Worm (Caenorhabditis elegans) whole organism, late embryonic: ENCODE results near the gene Y62H9A.2.

ENCODE experiments used
- C08G9.2 ChIP-seq: sonication (generic microtip); optimal IDR thresholded peaks from 2 replicates; lab custom pipeline; 2016; ENCODE audit warnings: mild to moderate bottlenecking, missing genetic modification characterization, moderate library complexity, missing compliant biosample characterization
- C38D4.7 ChIP-seq: fragments of 200-800 bp; sonication (Bioruptor generic); optimal IDR thresholded peaks from 2 replicates; lab custom pipeline; 2018; ENCODE audit warnings: mild to moderate bottlenecking, missing genetic modification characterization, moderate library complexity, missing compliant biosample characterization
- F13H6.1 ChIP-seq: sonication (generic microtip); optimal IDR thresholded peaks from 2 replicates; lab custom pipeline; 2016; ENCODE audit warnings: missing genetic modification characterization, missing compliant biosample characterization
- K02D7.2 ChIP-seq: sonication (generic microtip); optimal IDR thresholded peaks from 2 replicates; lab custom pipeline; 2017; ENCODE audit warnings: mild to moderate bottlenecking, missing genetic modification characterization, missing compliant biosample characterization
- K09A11.1 ChIP-seq: sonication (generic microtip); optimal IDR thresholded peaks from 2 replicates; lab custom pipeline; 2017; ENCODE audit warnings: antibody characterized with exemption, mild to moderate bottlenecking, missing genetic modification characterization, missing compliant biosample characterization; ENCODE audit not compliant: insufficient read depth
- T23F11.4 ChIP-seq: fragments of 200-800 bp; sonication (Bioruptor generic); optimal IDR thresholded peaks from 2 replicates; lab custom pipeline; 2018; ENCODE audit warnings: mild to moderate bottlenecking, missing genetic modification characterization, missing compliant biosample characterization
- Y22D7AL.16 ChIP-seq: sonication (generic microtip); optimal IDR thresholded peaks from 2 replicates; lab custom pipeline; 2016; ENCODE audit warnings: missing genetic modification characterization, missing compliant biosample characterization
- ahr-1 ChIP-seq: sonication (generic microtip); optimal IDR thresholded peaks from 2 replicates; lab custom pipeline; 2016; ENCODE audit warnings: missing genetic modification characterization, missing compliant biosample characterization
- ceh-14 ChIP-seq: sonication (generic microtip); optimal IDR thresholded peaks from 2 replicates; lab custom pipeline; 2016; ENCODE audit warnings: missing genotype, missing genetic modification characterization, missing compliant biosample characterization
- ceh-18 ChIP-seq: sonication (generic microtip); optimal IDR thresholded peaks from 2 replicates; lab custom pipeline; 2016; ENCODE audit warnings: missing genetic modification characterization, missing compliant biosample characterization
- ceh-19 ChIP-seq: fragments of 200-800 bp; sonication (Bioruptor generic); optimal IDR thresholded peaks from 2 replicates; lab custom pipeline; 2018; ENCODE audit warnings: mild to moderate bottlenecking, missing genetic modification characterization, missing compliant biosample characterization
- ceh-2 ChIP-seq: sonication (generic microtip); optimal IDR thresholded peaks from 2 replicates; lab custom pipeline; 2016; ENCODE audit warnings: missing genotype, missing genetic modification characterization, missing compliant biosample characterization
- ceh-22 ChIP-seq: sonication (generic microtip); optimal IDR thresholded peaks from 2 replicates; lab custom pipeline; 2017; ENCODE audit warnings: missing biosample characterization, missing genetic modification characterization
- ceh-24 ChIP-seq: sonication (generic microtip); optimal IDR thresholded peaks from 2 replicates; lab custom pipeline; 2016; ENCODE audit warnings: mild to moderate bottlenecking, missing genetic modification characterization, missing compliant biosample characterization
- ceh-30 ChIP-seq: fragments of 150-350 bp; optimal IDR thresholded peaks from 2 replicates; lab custom pipeline; 2014; ENCODE audit warnings: missing biosample characterization, missing genetic modification characterization
- ceh-31 ChIP-seq: sonication (generic microtip); optimal IDR thresholded peaks from 2 replicates; lab custom pipeline; 2016; ENCODE audit warnings: missing genetic modification characterization, missing compliant biosample characterization
- ceh-9 ChIP-seq: sonication (generic microtip); optimal IDR thresholded peaks from 2 replicates; lab custom pipeline; 2016; ENCODE audit warnings: mild to moderate bottlenecking, missing genetic modification characterization, inconsistent platforms, missing compliant biosample characterization
- dmd-4 ChIP-seq: sonication (generic microtip); optimal IDR thresholded peaks from 2 replicates; lab custom pipeline; 2016; ENCODE audit warnings: borderline replicate concordance, missing genetic modification characterization, missing compliant biosample characterization
- ets-4 ChIP-seq: sonication (generic microtip); optimal IDR thresholded peaks from 2 replicates; lab custom pipeline; 2016; ENCODE audit warnings: missing genetic modification characterization, missing compliant biosample characterization
- eyg-1 ChIP-seq: sonication (generic microtip); optimal IDR thresholded peaks from 2 replicates; lab custom pipeline; 2016; ENCODE audit warnings: missing genotype, missing genetic modification characterization, missing compliant biosample characterization
- fkh-10 ChIP-seq: fragments of 150-350 bp; optimal IDR thresholded peaks from 2 replicates; lab custom pipeline; 2014; ENCODE audit warnings: missing biosample characterization, missing genetic modification reagents, missing genetic modification characterization
- fkh-6 ChIP-seq: sonication (generic microtip); optimal IDR thresholded peaks from 2 replicates; lab custom pipeline; 2016; ENCODE audit warnings: missing genetic modification characterization, missing compliant biosample characterization
- hlh-15 ChIP-seq: sonication (generic microtip); optimal IDR thresholded peaks from 2 replicates; lab custom pipeline; 2016; ENCODE audit warnings: missing genetic modification characterization, missing compliant biosample characterization
- hlh-30 ChIP-seq: sonication (generic microtip); optimal IDR thresholded peaks from 2 replicates; lab custom pipeline; 2017; ENCODE audit warnings: antibody characterized with exemption, missing genetic modification characterization, missing compliant biosample characterization; ENCODE audit not compliant: insufficient read depth
- hlh-8 ChIP-seq: sonication (generic microtip); optimal IDR thresholded peaks from 2 replicates; lab custom pipeline; 2016; ENCODE audit warnings: missing genotype, missing genetic modification characterization, missing compliant biosample characterization
- lim-6 ChIP-seq: sonication (generic microtip); optimal IDR thresholded peaks from 2 replicates; lab custom pipeline; 2016; ENCODE audit warnings: missing genetic modification characterization, missing compliant biosample characterization
- madf-2 ChIP-seq: sonication (generic microtip); optimal IDR thresholded peaks from 2 replicates; lab custom pipeline; 2017; ENCODE audit warnings: missing genetic modification characterization, missing compliant biosample characterization
- nfya-1 ChIP-seq: sonication (generic microtip); optimal IDR thresholded peaks from 2 replicates; lab custom pipeline; 2017; ENCODE audit warnings: missing genetic modification characterization, mild to moderate bottlenecking, missing compliant biosample characterization, antibody characterized with exemption, moderate library complexity
- npax-4 ChIP-seq: sonication (generic microtip); optimal IDR thresholded peaks from 2 replicates; lab custom pipeline; 2016; ENCODE audit warnings: missing genetic modification characterization, missing compliant biosample characterization
- pag-3 ChIP-seq: sonication (generic microtip); optimal IDR thresholded peaks from 2 replicates; lab custom pipeline; 2016; ENCODE audit warnings: missing compliant biosample characterization, missing genetic modification characterization, borderline replicate concordance
- pat-9 ChIP-seq: fragments of 200-800 bp; sonication (Bioruptor generic); optimal IDR thresholded peaks from 2 replicates; lab custom pipeline; 2018; ENCODE audit warnings: mild to moderate bottlenecking, missing genetic modification characterization, moderate library complexity, missing compliant biosample characterization
- pha-2 ChIP-seq: sonication (generic microtip); optimal IDR thresholded peaks from 2 replicates; lab custom pipeline; 2017; ENCODE audit warnings: mild to moderate bottlenecking, missing genetic modification characterization, missing compliant biosample characterization
- pha-4 ChIP-seq: fragments of 150-350 bp; optimal IDR thresholded peaks from 2 replicates; lab custom pipeline; 2018; ENCODE audit warnings: missing biosample characterization, missing genetic modification reagents, missing genetic modification characterization
- pros-1 ChIP-seq: fragments of 150-350 bp; optimal IDR thresholded peaks from 2 replicates; lab custom pipeline; 2014; ENCODE audit warnings: missing biosample characterization, missing genetic modification reagents, missing genetic modification characterization
- ref-2 ChIP-seq: sonication (generic microtip); optimal IDR thresholded peaks from 2 replicates; lab custom pipeline; 2016; ENCODE audit warnings: missing genetic modification characterization, missing compliant biosample characterization
- sdc-2 ChIP-seq: sonication (generic microtip); optimal IDR thresholded peaks from 2 replicates; lab custom pipeline; 2016; ENCODE audit warnings: missing genotype, missing genetic modification characterization, missing compliant biosample characterization
- sox-2 ChIP-seq: fragments of 200-800 bp; sonication (Bioruptor generic); IDR thresholded peaks from 2 replicates; pipeline ENCODE4 v1.3.6; 2022; ENCODE audit warnings: missing genetic modification reagents, missing genetic modification characterization, missing compliant biosample characterization
- sox-4 ChIP-seq: sonication (generic microtip); optimal IDR thresholded peaks from 2 replicates; lab custom pipeline; 2017; ENCODE audit warnings: mild to moderate bottlenecking, missing genetic modification characterization, inconsistent platforms, missing compliant biosample characterization
- tbx-2 ChIP-seq: sonication (generic microtip); optimal IDR thresholded peaks from 2 replicates; lab custom pipeline; 2016; ENCODE audit warnings: missing genetic modification characterization, missing compliant biosample characterization
- tbx-7 ChIP-seq: sonication (generic microtip); optimal IDR thresholded peaks from 2 replicates; lab custom pipeline; 2016; ENCODE audit warnings: missing genotype, missing genetic modification characterization, missing compliant biosample characterization
- ttx-3 ChIP-seq: sonication (generic microtip); optimal IDR thresholded peaks from 2 replicates; lab custom pipeline; 2016; ENCODE audit warnings: missing genetic modification reagents, missing genetic modification characterization, missing compliant biosample characterization
- unc-42 ChIP-seq: sonication (generic microtip); optimal IDR thresholded peaks from 2 replicates; lab custom pipeline; 2016; ENCODE audit warnings: missing genotype, missing genetic modification characterization, missing compliant biosample characterization
- unc-55 ChIP-seq: sonication (generic microtip); optimal IDR thresholded peaks from 2 replicates; lab custom pipeline; 2017; ENCODE audit warnings: missing biosample characterization, missing genetic modification reagents, missing genetic modification characterization
- zip-5 ChIP-seq: sonication (generic microtip); optimal IDR thresholded peaks from 2 replicates; lab custom pipeline; 2016; ENCODE audit warnings: missing genetic modification characterization, missing compliant biosample characterization
- ztf-16 ChIP-seq: sonication (generic microtip); optimal IDR thresholded peaks from 2 replicates; lab custom pipeline; 2017; ENCODE audit warnings: missing genetic modification characterization, missing compliant biosample characterization

The Y62H9A.2 gene

ce11 chrX:11920723-11921283 is 42.8 kb upstream of the Y62H9A.2 start, which contains the start of gene Y62H9A.14:
Gene Y62H9A.14 (plus strand): TSS chrX:11921233.
- no peak for TF ChIP-seq tbx-2 (tag; lab: Kevin White, UChicago)
- TF ChIP-seq sox-4 (tag; lab: Kevin White, UChicago): no peak
- no peak for TF ChIP-seq zip-5
- TF ChIP-seq hlh-8 (tag; lab: Kevin White, UChicago): no peak
- no peak for TF ChIP-seq unc-55 (GFP tag; lab: Kevin White, UChicago)
- TF ChIP-seq C38D4.7: no peak

ce11 chrX:11917994-11918393 is 40.0 kb upstream of the Y62H9A.2 start, which contains the start of gene Y62H9A.16:
Gene Y62H9A.16 (plus strand): TSS chrX:11918294.
- TF ChIP-seq ref-2 (tag; lab: Kevin White, UChicago) (no peak), madf-2 (tag; lab: Kevin White, UChicago) (no peak), pat-9 (tag; lab: Kevin White, UChicago) (no peak), ztf-16 (tag; lab: Kevin White, UChicago) (no peak), sox-2 (GFP tag; lab: Robert Waterston, UW) (no peak), hlh-30 (tag; lab: Kevin White, UChicago) (no peak), pha-2 (tag; lab: Kevin White, UChicago) (no peak), C08G9.2 (tag; lab: Kevin White, UChicago) (no peak), ceh-18 (tag; lab: Kevin White, UChicago) (no peak), dmd-4 (tag; lab: Kevin White, UChicago) (no peak), pha-4 (no peak), ets-4 (tag; lab: Kevin White, UChicago) (no peak), ceh-31 (no peak), ceh-22 (tag; lab: Kevin White, UChicago) (no peak), fkh-10 (GFP tag; lab: Kevin White, UChicago) (no peak), ceh-2 (tag; lab: Kevin White, UChicago) (no peak)

- TF ChIP-seq dmd-4 (tag; lab: Kevin White, UChicago) (no peak), pag-3 (tag; lab: Kevin White, UChicago) (no peak), Y22D7AL.16 (no peak), ahr-1 (tag; lab: Kevin White, UChicago) (no peak), K02D7.2 (tag; lab: Kevin White, UChicago) (no peak), ceh-30 (tag; lab: Kevin White, UChicago) (no peak), pha-2 (tag; lab: Kevin White, UChicago) (no peak), ceh-9 (tag; lab: Kevin White, UChicago) (no peak), T23F11.4 (GFP tag; lab: Kevin White, UChicago) (no peak), unc-42 (no peak), ttx-3 (no peak), eyg-1 (tag; lab: Kevin White, UChicago) (no peak), fkh-6 (tag; lab: Kevin White, UChicago) (no peak), tbx-7 (tag; lab: Kevin White, UChicago) (no peak), hlh-15 (tag; lab: Kevin White, UChicago) (no peak), nfya-1 (tag; lab: Kevin White, UChicago) (no peak), sox-4 (tag; lab: Kevin White, UChicago) (no peak), unc-55 (GFP tag; lab: Kevin White, UChicago) (no peak), ceh-24 (no peak)
Measured at ce11 chrX:11916705-11917104, 38.7 kb upstream of the Y62H9A.2 start, which contains the start of gene Y62H9A.13. Gene Y62H9A.13 (plus strand): TSS chrX:11917005.

ce11 chrX:11913824-11914223 is 35.8 kb upstream of the Y62H9A.2 start, which contains the start of gene Y62H9A.12:
Gene Y62H9A.12 (plus strand): TSS chrX:11914124.
- no peak for TF ChIP-seq ceh-14 (tag; lab: Kevin White, UChicago)
- TF ChIP-seq C08G9.2 (tag; lab: Kevin White, UChicago): no peak
- no peak for TF ChIP-seq K09A11.1
- no peak for TF ChIP-seq F13H6.1
- no peak for TF ChIP-seq ceh-19 (GFP tag; lab: Kevin White, UChicago)
- TF ChIP-seq C38D4.7: no peak
- no peak for TF ChIP-seq ttx-3
- no peak for TF ChIP-seq hlh-8 (tag; lab: Kevin White, UChicago)
- no peak for TF ChIP-seq pros-1 (tag; lab: Kevin White, UChicago)
- no peak for TF ChIP-seq unc-42
- no peak for TF ChIP-seq fkh-10 (GFP tag; lab: Kevin White, UChicago)
- TF ChIP-seq ztf-16 (tag; lab: Kevin White, UChicago): no peak
- no peak for TF ChIP-seq npax-4
- TF ChIP-seq ceh-24: no peak
- no peak for TF ChIP-seq madf-2 (tag; lab: Kevin White, UChicago)
- TF ChIP-seq T23F11.4 (GFP tag; lab: Kevin White, UChicago): no peak
- TF ChIP-seq lim-6 (tag; lab: Kevin White, UChicago): no peak
- TF ChIP-seq sdc-2 (tag; lab: Kevin White, UChicago): no peak
